4 worm cellular contexts compared by ENCODE assay signal in the genomic region with DNA sequence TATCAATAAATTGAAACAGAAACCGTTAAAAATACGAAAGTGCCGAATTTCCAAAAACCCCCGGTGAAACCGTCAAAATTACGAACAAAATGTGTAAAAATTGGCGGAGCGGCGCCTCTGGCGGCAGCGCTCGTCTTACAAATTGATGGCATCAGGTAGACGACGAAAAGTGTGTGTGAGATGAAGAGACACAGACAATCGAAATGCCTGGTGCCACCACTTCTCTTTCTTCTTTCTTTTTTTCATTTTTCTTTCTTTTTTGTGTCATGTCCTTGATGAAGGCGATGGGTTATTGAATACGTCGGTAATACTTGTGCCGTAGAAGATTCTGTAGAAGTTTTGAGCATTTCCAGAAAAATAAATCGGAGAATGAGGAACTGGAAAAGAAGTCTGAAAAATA.
TF ChIP-seq lines count a peak whose summit lies in the region.

No protein-coding gene starts in this region.

TF ChIP-seq in whole organism, L1 larva, 84 proteins besides CTCF, POLR2A, EP300 and RAD21 (continues in another document):
- no peak for TF ChIP-seq hlh-4 (tag; optimal IDR thresholded peaks at IDR 0.05; lab: Kevin White, UChicago)
- peak; percentile 28 for TF ChIP-seq snu-23 (GFP tag; optimal IDR thresholded peaks at IDR 0.05; lab: Kevin White, UChicago)
- TF ChIP-seq sptf-1 (tag; optimal IDR thresholded peaks at IDR 0.05; lab: Kevin White, UChicago), result no peak
- TF ChIP-seq lin-14 (GFP tag; optimal IDR thresholded peaks at IDR 0.05; lab: Kevin White, UChicago), result peak; percentile 40
- peak; percentile 78 for TF ChIP-seq blmp-1 (tag; optimal IDR thresholded peaks at IDR 0.05; lab: Kevin White, UChicago)
- no peak for TF ChIP-seq ets-5 (GFP tag; IDR thresholded peaks at IDR 0.05; lab: Robert Waterston, UW)
- TF ChIP-seq efl-1 (optimal IDR thresholded peaks at IDR 0.05; lab: Kevin White, UChicago), result no peak
- peak in 1 of 2 experiments; percentile 71 for TF ChIP-seq efl-1 (GFP tag; optimal IDR thresholded peaks at IDR 0.05 in 1 of 2; lab: Kevin White, UChicago)
- no peak for TF ChIP-seq zip-4 (GFP tag; optimal IDR thresholded peaks at IDR 0.05; lab: Kevin White, UChicago)
- no peak for TF ChIP-seq fkh-4 (tag; optimal IDR thresholded peaks at IDR 0.05; lab: Kevin White, UChicago; ENCODE audit: borderline replicate concordance)
- TF ChIP-seq nhr-19 (GFP tag; conservative IDR thresholded peaks at IDR 0.05; lab: Robert Waterston, UW), result 0 out of 2 replicates have a peak, but pooled peaks have one; percentile 5
- no peak for TF ChIP-seq mef-2 (tag; optimal IDR thresholded peaks at IDR 0.05; lab: Kevin White, UChicago)
- TF ChIP-seq egl-13 (tag; optimal IDR thresholded peaks at IDR 0.05; lab: Kevin White, UChicago), result no peak
- no peak for TF ChIP-seq efl-3 (GFP tag; optimal IDR thresholded peaks at IDR 0.05; lab: Kevin White, UChicago)
- TF ChIP-seq tlp-1 (tag; optimal IDR thresholded peaks at IDR 0.05; lab: Kevin White, UChicago), result no peak
- no peak for TF ChIP-seq ceh-90 (tag; optimal IDR thresholded peaks at IDR 0.05; lab: Kevin White, UChicago)
- TF ChIP-seq lin-15B (tag; optimal IDR thresholded peaks at IDR 0.05; lab: Kevin White, UChicago), result no peak
- no peak for TF ChIP-seq hpl-2 (GFP tag; optimal IDR thresholded peaks at IDR 0.05; lab: Kevin White, UChicago)
- TF ChIP-seq egl-27 (tag; optimal IDR thresholded peaks at IDR 0.05; lab: Kevin White, UChicago), result no peak
- peak; percentile 33 for TF ChIP-seq rnt-1 (tag; optimal IDR thresholded peaks at IDR 0.05; lab: Kevin White, UChicago)
- TF ChIP-seq lin-13 (GFP tag; optimal IDR thresholded peaks at IDR 0.05; lab: Kevin White, UChicago), result no peak
- no peak for TF ChIP-seq nhr-237 (tag; optimal IDR thresholded peaks at IDR 0.05; lab: Kevin White, UChicago)

TF ChIP-seq in whole organism, L3 larva, 47 proteins besides CTCF, POLR2A, EP300 and RAD21:
- peak; percentile 5 for TF ChIP-seq nhr-25 (tag; optimal IDR thresholded peaks at IDR 0.05; lab: Kevin White, UChicago)
- TF ChIP-seq ceh-16 (tag; optimal IDR thresholded peaks at IDR 0.05; lab: Kevin White, UChicago), result no peak
- TF ChIP-seq nfya-1 (tag; optimal IDR thresholded peaks at IDR 0.05; lab: Kevin White, UChicago; ENCODE audit: insufficient read depth), result peak; percentile 19
TF ChIP-seq in whole organism, L3 larva: peak in this region for 2.

TF ChIP-seq in whole organism, L4 larva, 104 proteins besides CTCF, POLR2A, EP300 and RAD21:
- TF ChIP-seq ces-1 (GFP tag; optimal IDR thresholded peaks at IDR 0.05; lab: Kevin White, UChicago) (no peak), nhr-25 (tag; optimal IDR thresholded peaks at IDR 0.05; lab: Kevin White, UChicago; ENCODE audit: borderline replicate concordance, insufficient read depth) (peak; percentile 14), aly-2 (tag; optimal IDR thresholded peaks at IDR 0.05; lab: Kevin White, UChicago) (no peak), T26A8.4 (GFP tag; IDR thresholded peaks at IDR 0.05; lab: Robert Waterston, UW) (no peak)

TF ChIP-seq in whole organism, young adult, 124 proteins besides CTCF, POLR2A, EP300 and RAD21:
- TF ChIP-seq hmg-1.2 (GFP tag; IDR thresholded peaks at IDR 0.05; lab: Robert Waterston, UW) (peak; percentile 62), C17E4.6 (GFP tag; IDR thresholded peaks at IDR 0.05; lab: Robert Waterston, UW) (no peak)
